Worm (Caenorhabditis elegans): Measurements from ENCODE around the gene pgp-13.

ce11 chrX:12769697-12770096 lies 31.1 kb downstream of the pgp-13 start, which contains the start of gene ilc-17.1:
- no peak for TF ChIP-seq elt-3 (tag; optimal IDR thresholded peaks at IDR 0.05)
- TF ChIP-seq elt-2 (tag; optimal IDR thresholded peaks at IDR 0.05): no peak

Data from whole organism, L3 larva.